Worm (Caenorhabditis elegans): ENCODE data around the gene F09E5.7.

Gene F09E5.7

ce11 chrII:5321718-5322286, 30.1 kb upstream of the F09E5.7 start (continued):
- TF ChIP-seq F16B12.6 (tag; optimal IDR thresholded peaks at IDR 0.05) (no peak), snpc-4 (tag; optimal IDR thresholded peaks at IDR 0.05) (peak; percentile 1), tlp-1 (tag; optimal IDR thresholded peaks at IDR 0.05) (no peak), sup-37 (GFP tag; optimal IDR thresholded peaks at IDR 0.05) (peak; percentile 56), ztf-11 (tag; optimal IDR thresholded peaks at IDR 0.05) (no peak), tbx-2 (tag; optimal IDR thresholded peaks at IDR 0.05) (peak; percentile 73), nhr-20 (tag; optimal IDR thresholded peaks at IDR 0.05) (peak; percentile 86), efl-1 (optimal IDR thresholded peaks at IDR 0.05) (peak; percentile 42 to 43), efl-1 (GFP tag; optimal IDR thresholded peaks at IDR 0.05 in 1 of 2) (peak in 1 of 2 experiments; percentile 91), nhr-76 (tag; optimal IDR thresholded peaks at IDR 0.05) (no peak)

DNA sequence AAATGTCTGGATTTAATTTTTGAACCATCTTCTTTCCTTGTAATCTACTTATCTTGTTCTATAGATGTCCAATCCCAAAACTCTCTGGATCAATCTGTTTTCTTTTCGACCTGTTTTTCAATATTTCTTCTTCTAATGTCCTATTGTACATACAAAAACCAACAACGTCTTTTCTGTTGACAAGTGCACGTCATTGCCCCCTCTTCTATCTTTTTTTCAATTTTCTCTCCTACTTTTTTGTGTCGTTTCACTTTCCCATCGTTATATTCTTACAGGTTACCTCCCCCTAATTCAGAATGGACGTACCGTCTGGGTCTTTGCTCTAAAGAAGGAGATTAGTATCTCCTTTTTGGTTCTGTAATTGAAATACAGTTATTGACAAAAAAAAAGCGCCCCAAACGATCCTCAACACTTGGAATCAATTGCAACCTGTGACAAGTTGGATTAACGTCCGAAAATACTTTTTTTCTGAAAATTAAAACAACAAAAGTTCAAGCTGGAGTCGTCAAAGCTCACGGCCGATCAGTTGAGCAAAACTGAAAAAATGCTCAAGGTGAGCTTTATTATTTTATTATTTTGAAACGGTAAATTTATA, 29.1 kb upstream of the F09E5.7 start, which contains the start of gene vhp-1:
Gene vhp-1, plus strand, starts transcription at position 545 of the 595 bp plus-strand sequence.
- TF ChIP-seq efl-1 (optimal IDR thresholded peaks at IDR 0.05) (no peak), efl-1 (GFP tag; optimal IDR thresholded peaks at IDR 0.05 in 1 of 2) (peak in 1 of 2 experiments; percentile 47), elt-3 (tag; optimal IDR thresholded peaks at IDR 0.05) (peak in 3 of 6 experiments; percentile 1 to 69 (median 39)), ceh-63 (GFP tag; optimal IDR thresholded peaks at IDR 0.05) (no peak), nhr-85 (tag) (peak; percentile 82), lin-14 (GFP tag; optimal IDR thresholded peaks at IDR 0.05) (peak; percentile 30), irx-1 (tag; optimal IDR thresholded peaks at IDR 0.05) (no peak), blmp-1 (tag; optimal IDR thresholded peaks at IDR 0.05) (peak; percentile 61)

DNA sequence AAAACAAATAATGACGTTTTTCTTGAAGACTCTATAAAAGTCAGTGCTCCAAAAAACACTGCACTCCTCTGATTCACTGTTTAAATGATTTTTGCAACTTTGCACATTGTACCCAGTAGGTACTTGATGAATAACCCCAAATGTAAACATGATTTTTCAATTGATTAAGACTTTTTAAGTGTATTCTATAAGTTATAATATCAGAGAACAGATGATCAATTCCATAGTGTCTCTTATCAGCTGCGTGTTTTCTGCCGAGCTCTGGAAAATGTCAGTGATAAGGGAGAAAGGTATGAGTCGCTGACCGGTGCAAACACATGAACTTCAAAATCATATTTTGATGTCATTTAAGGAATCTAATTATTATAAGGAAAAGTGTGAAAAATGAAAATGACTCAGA, 28.1 kb upstream of the F09E5.7 start:
- TF ChIP-seq lin-39 (tag; optimal IDR thresholded peaks at IDR 0.05) (no peak), nhr-20 (tag; optimal IDR thresholded peaks at IDR 0.05) (peak; percentile 38), grh-1 (GFP tag; IDR thresholded peaks at IDR 0.05) (no peak), mab-9 (GFP tag; IDR thresholded peaks at IDR 0.05) (no peak), efl-3 (GFP tag; optimal IDR thresholded peaks at IDR 0.05) (no peak), dpl-1 (GFP tag; optimal IDR thresholded peaks at IDR 0.05) (no peak), aly-2 (tag; optimal IDR thresholded peaks at IDR 0.05) (no peak), pax-3 (tag; optimal IDR thresholded peaks at IDR 0.05) (peak; percentile 23), nhr-71 (tag; optimal IDR thresholded peaks at IDR 0.05) (peak; percentile 46), snu-23 (GFP tag; optimal IDR thresholded peaks at IDR 0.05) (no peak), elt-2 (tag; optimal IDR thresholded peaks at IDR 0.05) (peak; percentile 99), fkh-10 (GFP tag; optimal IDR thresholded peaks at IDR 0.05) (no peak), C04F5.9 (tag; optimal IDR thresholded peaks at IDR 0.05) (no peak), ztf-11 (tag; optimal IDR thresholded peaks at IDR 0.05) (no peak), fkh-8 (tag; optimal IDR thresholded peaks at IDR 0.05) (no peak), pag-3 (tag; optimal IDR thresholded peaks at IDR 0.05; ENCODE audit: borderline replicate concordance, insufficient read depth) (no peak), C16A3.4 (tag; optimal IDR thresholded peaks at IDR 0.05) (peak; percentile 28), mdl-1 (tag; optimal IDR thresholded peaks at IDR 0.05) (no peak), nhr-90 (tag; optimal IDR thresholded peaks at IDR 0.05; ENCODE audit: poor library complexity) (no peak), hlh-4 (tag; optimal IDR thresholded peaks at IDR 0.05) (no peak), zag-1 (tag; optimal IDR thresholded peaks at IDR 0.05) (no peak), lin-13 (GFP tag; optimal IDR thresholded peaks at IDR 0.05) (no peak), ces-1 (GFP tag; optimal IDR thresholded peaks at IDR 0.05) (no peak), ceh-90 (tag; optimal IDR thresholded peaks at IDR 0.05) (no peak), fkh-4 (tag; optimal IDR thresholded peaks at IDR 0.05; ENCODE audit: borderline replicate concordance) (no peak), dsc-1 (tag; optimal IDR thresholded peaks at IDR 0.05) (no peak), hpl-2 (GFP tag; optimal IDR thresholded peaks at IDR 0.05) (no peak), ceh-82 (tag; optimal IDR thresholded peaks at IDR 0.05) (no peak), egl-13 (tag; optimal IDR thresholded peaks at IDR 0.05) (no peak), Y116A8C.19 (tag; optimal IDR thresholded peaks at IDR 0.05; ENCODE audit: borderline replicate concordance) (no peak), rnt-1 (tag; optimal IDR thresholded peaks at IDR 0.05) (no peak), nhr-28 (tag; optimal IDR thresholded peaks at IDR 0.05) (no peak), nhr-19 (GFP tag; conservative IDR thresholded peaks at IDR 0.05) (no peak), nhr-77 (tag; optimal IDR thresholded peaks at IDR 0.05) (no peak)
